Worm (Caenorhabditis elegans) whole organism, early embryonic: ENCODE results near the gene inx-8.

Experiments used
- B0310.2 ChIP-seq: sonication (generic microtip); optimal IDR thresholded peaks from 2 replicates; lab custom pipeline; 2016; ENCODE audit warnings: mild to moderate bottlenecking, missing genetic modification characterization, missing compliant biosample characterization
- F13C5.2 ChIP-seq: sonication (generic microtip); optimal IDR thresholded peaks from 2 replicates; lab custom pipeline; 2017; ENCODE audit warnings: mild to moderate bottlenecking, missing genetic modification characterization, inconsistent platforms, missing compliant biosample characterization
- aly-1 ChIP-seq: sonication (generic microtip); optimal IDR thresholded peaks from 2 replicates; lab custom pipeline; 2016; ENCODE audit warnings: missing genetic modification characterization, missing compliant biosample characterization
- ama-1 ChIP-seq: fragments of 150-350 bp; optimal IDR thresholded peaks from 2 replicates; lab custom pipeline; 2014
- ceh-13 ChIP-seq: fragments of 200-800 bp; sonication (Bioruptor generic); optimal IDR thresholded peaks from 2 replicates; lab custom pipeline; 2018; ENCODE audit warnings: mild to moderate bottlenecking, missing genetic modification characterization, missing compliant biosample characterization
- ceh-36 ChIP-seq: sonication (generic microtip); optimal IDR thresholded peaks from 2 replicates; lab custom pipeline; 2016; ENCODE audit warnings: missing genetic modification characterization, inconsistent platforms, missing compliant biosample characterization
- ets-7 ChIP-seq: sonication (generic microtip); optimal IDR thresholded peaks from 2 replicates; lab custom pipeline; 2016; ENCODE audit warnings: missing genotype, missing genetic modification characterization, missing compliant biosample characterization
- flt-1 ChIP-seq: fragments of 200-800 bp; sonication (Bioruptor generic); IDR thresholded peaks from 2 replicates; pipeline ENCODE4 v1.3.6; 2022; ENCODE audit warnings: missing genetic modification characterization, missing compliant biosample characterization
- hmbx-1 ChIP-seq: sonication (generic microtip); optimal IDR thresholded peaks from 2 replicates; lab custom pipeline; 2016; ENCODE audit warnings: mild to moderate bottlenecking, missing genetic modification characterization, missing compliant biosample characterization
- hmg-4 ChIP-seq: fragments of 200-800 bp; sonication (Bioruptor generic); optimal IDR thresholded peaks from 2 replicates; lab custom pipeline; 2018; ENCODE audit warnings: mild to moderate bottlenecking, missing genetic modification characterization, missing compliant biosample characterization
- hnd-1 ChIP-seq: sonication (generic microtip); optimal IDR thresholded peaks from 2 replicates; lab custom pipeline; 2016; ENCODE audit warnings: missing genetic modification characterization, missing compliant biosample characterization
- pes-1 ChIP-seq: fragments of 200-800 bp; sonication (Bioruptor generic); IDR thresholded peaks from 2 replicates; pipeline ENCODE4 v1.3.6; 2022; ENCODE audit warnings: missing genetic modification reagents, missing genetic modification characterization, missing compliant biosample characterization
- scrt-1 ChIP-seq: fragments of 200-800 bp; sonication (Bioruptor generic); IDR thresholded peaks from 2 replicates; pipeline ENCODE4 v1.3.6; 2022; ENCODE audit warnings: missing genetic modification characterization, missing compliant biosample characterization
- sea-1 ChIP-seq: fragments of 200-800 bp; sonication (Bioruptor generic); conservative IDR thresholded peaks from 2 replicates; pipeline ENCODE4 v1.3.6; 2022; ENCODE audit warnings: missing genetic modification characterization, missing compliant biosample characterization
- tbx-11 ChIP-seq: fragments of 200-800 bp; sonication (Bioruptor generic); IDR thresholded peaks from 2 replicates; pipeline ENCODE4 v1.3.6; 2022; ENCODE audit warnings: missing genetic modification characterization, missing compliant biosample characterization
- tbx-37 ChIP-seq: fragments of 200-800 bp; sonication (Bioruptor generic); conservative IDR thresholded peaks from 2 replicates; pipeline ENCODE4 v1.3.6; 2022; ENCODE audit warnings: missing genetic modification reagents, missing genetic modification characterization, missing compliant biosample characterization
- tra-4 ChIP-seq: sonication (generic microtip); optimal IDR thresholded peaks from 2 replicates; lab custom pipeline; 2017; ENCODE audit warnings: missing genetic modification characterization, missing compliant biosample characterization

Gene inx-8

DNA sequence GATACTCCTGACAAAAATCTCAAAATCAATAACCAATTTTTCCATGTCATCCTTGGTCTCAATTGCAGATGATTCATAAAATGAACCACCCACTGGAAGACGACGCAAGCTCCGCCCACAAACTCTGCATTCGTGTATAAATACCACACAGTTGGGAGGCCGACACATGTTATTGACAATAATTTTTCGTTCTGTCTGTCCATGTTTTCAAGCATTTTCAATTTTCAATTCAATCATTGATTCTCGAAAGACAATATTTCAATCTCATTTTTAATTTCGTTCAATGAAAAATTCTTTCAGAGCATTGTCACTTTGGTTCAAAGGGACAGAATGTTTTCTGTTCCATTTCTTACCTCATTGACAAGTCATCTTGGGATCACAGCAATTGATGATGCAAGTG lies 2.4 kb downstream of the inx-8 start, which contains the start of gene inx-9:
inx-9 (plus strand) TSS at position 301 of the 400 bp plus-strand sequence.
- TF ChIP-seq hmg-4 (no peak), hnd-1 (no peak), B0310.2 (no peak), pes-1 (GFP tag; lab: Robert Waterston, UW) (no peak), aly-1 (tag; lab: Kevin White, UChicago) (no peak), tbx-37 (GFP tag; lab: Robert Waterston, UW) (no peak), tbx-11 (GFP tag; lab: Robert Waterston, UW) (no peak), F13C5.2 (no peak)

- TF ChIP-seq scrt-1 (GFP tag; lab: Robert Waterston, UW): no peak
- TF ChIP-seq ets-7 (tag; lab: Kevin White, UChicago): no peak
- TF ChIP-seq F13C5.2: no peak
- no peak for TF ChIP-seq aly-1 (tag; lab: Kevin White, UChicago)
Measured at ce11 chrIV:11681905-11682304, 8.3 kb downstream of the inx-8 start, which contains the start of gene ZK792.4. Gene ZK792.4 (minus strand): TSS chrIV:11682005.

DNA sequence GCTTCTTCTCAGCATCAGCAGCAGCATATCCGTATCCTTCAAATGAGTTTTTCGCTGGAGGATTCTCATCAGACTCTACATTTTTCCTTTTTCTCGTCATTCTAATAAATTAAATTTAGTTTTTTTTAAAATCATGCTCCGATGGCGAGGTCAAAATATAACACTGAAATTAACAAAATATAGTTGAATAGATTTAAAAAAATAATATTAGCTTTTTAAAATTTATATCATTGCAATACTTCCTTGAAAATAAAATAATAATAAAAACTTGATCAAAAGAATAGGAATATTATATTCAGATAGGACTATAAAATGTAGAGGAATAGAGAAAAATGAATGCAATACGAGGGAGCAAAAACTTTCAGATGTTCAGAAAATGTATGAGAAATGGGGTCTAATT lies 14.4 kb downstream of the inx-8 start, which contains the start of gene ZK792.5:
ZK792.5 (minus strand) TSS at position 101 of the 400 bp plus-strand sequence.
- TF ChIP-seq scrt-1 (GFP tag; lab: Robert Waterston, UW) (no peak), flt-1 (GFP tag; lab: Robert Waterston, UW) (no peak), ceh-36 (tag; lab: Kevin White, UChicago) (no peak), hnd-1 (no peak), tbx-11 (GFP tag; lab: Robert Waterston, UW) (no peak), ama-1 (lab: Kevin White, UChicago) (no peak), pes-1 (GFP tag; lab: Robert Waterston, UW) (no peak), hmbx-1 (no peak), sea-1 (no peak), aly-1 (tag; lab: Kevin White, UChicago) (no peak), tra-4 (tag; lab: Kevin White, UChicago) (no peak), ceh-13 (no peak), tbx-37 (GFP tag; lab: Robert Waterston, UW) (no peak)

DNA sequence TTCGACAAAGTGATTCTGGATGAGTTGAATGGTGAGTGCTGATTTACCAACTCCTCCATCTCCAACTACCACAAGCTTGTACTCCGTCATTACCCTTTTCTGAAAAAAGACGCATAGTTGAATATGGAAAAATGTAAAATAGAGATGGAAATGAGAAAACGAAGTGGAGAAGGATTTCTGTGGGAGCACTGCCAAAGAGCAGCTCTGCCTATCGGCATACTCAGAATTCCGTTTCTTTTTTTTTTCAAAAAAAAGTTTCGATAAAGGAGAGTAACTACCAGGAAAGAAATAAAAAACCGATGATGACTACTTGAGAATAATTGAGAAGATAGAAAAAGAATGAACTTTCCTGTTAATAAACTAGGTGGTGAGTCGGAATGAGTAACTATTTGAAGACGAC lies 17.3 kb downstream of the inx-8 start, which contains the start of gene let-60:
let-60 (minus strand) TSS at position 101 of the 400 bp plus-strand sequence.
- TF ChIP-seq B0310.2 (no peak), ceh-36 (tag; lab: Kevin White, UChicago) (no peak), scrt-1 (GFP tag; lab: Robert Waterston, UW) (no peak), aly-1 (tag; lab: Kevin White, UChicago) (no peak), hmbx-1 (no peak), tbx-37 (GFP tag; lab: Robert Waterston, UW) (no peak), sea-1 (no peak), ceh-13 (no peak), hnd-1 (no peak), ets-7 (tag; lab: Kevin White, UChicago) (no peak), hmg-4 (no peak)

ce11 chrIV:11691524-11691923 lies 17.9 kb downstream of the inx-8 start:
- TF ChIP-seq aly-1 (tag; lab: Kevin White, UChicago): no peak
- TF ChIP-seq hnd-1: no peak
- no peak for TF ChIP-seq pes-1 (GFP tag; lab: Robert Waterston, UW)
- no peak for TF ChIP-seq flt-1 (GFP tag; lab: Robert Waterston, UW)
- no peak for TF ChIP-seq hmg-4
- TF ChIP-seq tbx-37 (GFP tag; lab: Robert Waterston, UW): no peak
- no peak for TF ChIP-seq hmbx-1
- TF ChIP-seq ceh-13: no peak
- no peak for TF ChIP-seq ets-7 (tag; lab: Kevin White, UChicago)
- TF ChIP-seq tra-4 (tag; lab: Kevin White, UChicago): no peak
- no peak for TF ChIP-seq ceh-36 (tag; lab: Kevin White, UChicago)
- TF ChIP-seq ama-1 (lab: Kevin White, UChicago): no peak
- no peak for TF ChIP-seq B0310.2
- TF ChIP-seq tbx-11 (GFP tag; lab: Robert Waterston, UW): no peak
- no peak for TF ChIP-seq F13C5.2
- TF ChIP-seq sea-1: no peak

DNA sequence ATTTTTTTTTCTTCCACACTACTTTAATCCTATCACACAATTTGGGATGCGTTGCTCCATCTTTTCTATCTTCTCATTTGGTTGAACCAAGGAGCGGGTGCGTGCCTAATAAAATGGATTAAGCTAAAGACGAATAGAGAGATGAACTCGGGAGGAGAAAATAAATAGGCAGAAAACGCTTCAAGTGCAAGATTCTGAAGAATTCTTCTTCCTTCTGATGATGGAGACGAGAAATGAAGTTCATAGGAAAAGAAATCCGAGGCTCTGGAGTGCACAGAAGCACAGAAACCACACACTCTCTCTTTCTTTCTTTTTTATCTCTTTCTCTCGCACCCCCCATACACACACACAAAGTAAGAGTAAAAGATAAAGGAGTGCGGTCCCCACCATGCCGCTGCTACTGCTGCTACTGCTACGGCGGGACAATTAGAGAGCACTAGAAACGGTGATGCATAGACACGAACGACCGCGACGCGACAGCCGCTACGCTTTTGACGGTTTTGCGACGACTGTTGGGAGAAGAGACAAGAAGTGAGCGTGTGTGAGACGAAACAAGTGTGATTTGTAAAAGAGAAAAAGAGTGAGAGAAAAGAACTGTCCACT lies 18.5 kb downstream of the inx-8 start:
- TF ChIP-seq hmbx-1 (no peak), aly-1 (tag; lab: Kevin White, UChicago) (peak; percentile 35), ets-7 (tag; lab: Kevin White, UChicago) (no peak), F13C5.2 (peak; percentile 48), B0310.2 (no peak), ceh-36 (tag; lab: Kevin White, UChicago) (no peak), ceh-13 (no peak), hnd-1 (no peak), tra-4 (tag; lab: Kevin White, UChicago) (no peak), sea-1 (no peak), pes-1 (GFP tag; lab: Robert Waterston, UW) (0 out of 2 replicates have a peak, but pooled peaks have one; percentile 38), hmg-4 (peak; percentile 82), flt-1 (GFP tag; lab: Robert Waterston, UW) (no peak), tbx-11 (GFP tag; lab: Robert Waterston, UW) (no peak), scrt-1 (GFP tag; lab: Robert Waterston, UW) (no peak), tbx-37 (GFP tag; lab: Robert Waterston, UW) (no peak), ama-1 (lab: Kevin White, UChicago) (no peak)

- TF ChIP-seq scrt-1 (GFP tag; lab: Robert Waterston, UW): no peak
- TF ChIP-seq hmbx-1: no peak
- no peak for TF ChIP-seq sea-1
- no peak for TF ChIP-seq F13C5.2
- TF ChIP-seq flt-1 (GFP tag; lab: Robert Waterston, UW): no peak
- no peak for TF ChIP-seq hmg-4
- TF ChIP-seq tra-4 (tag; lab: Kevin White, UChicago): no peak
- TF ChIP-seq ceh-36 (tag; lab: Kevin White, UChicago): no peak
- no peak for TF ChIP-seq ama-1 (lab: Kevin White, UChicago)
- TF ChIP-seq tbx-11 (GFP tag; lab: Robert Waterston, UW): no peak
- TF ChIP-seq pes-1 (GFP tag; lab: Robert Waterston, UW): no peak
- no peak for TF ChIP-seq aly-1 (tag; lab: Kevin White, UChicago)
- TF ChIP-seq ets-7 (tag; lab: Kevin White, UChicago): no peak
- no peak for TF ChIP-seq tbx-37 (GFP tag; lab: Robert Waterston, UW)
- TF ChIP-seq B0310.2: no peak
- no peak for TF ChIP-seq hnd-1
- no peak for TF ChIP-seq ceh-13
Measured at ce11 chrIV:11693493-11693892, 19.9 kb downstream of the inx-8 start, which contains the start of gene ZK792.12. Gene ZK792.12 (plus strand): TSS chrIV:11693793.
